Worm (Caenorhabditis elegans) whole organism, L4/young adult: ENCODE data around the gene Y49A3A.3.

Source experiments
- W03F9.2 ChIP-seq: fragments of 150-350 bp; optimal IDR thresholded peaks from 2 replicates; lab custom pipeline; 2014; ENCODE audit warnings: missing biosample characterization, missing genetic modification characterization
- dao-5 ChIP-seq: sonication (generic microtip); optimal IDR thresholded peaks from 2 replicates; lab custom pipeline; 2016; ENCODE audit warnings: missing genotype, missing genetic modification characterization, moderate library complexity, missing compliant biosample characterization
- him-1 ChIP-seq: sonication (generic microtip); optimal IDR thresholded peaks from 2 replicates; lab custom pipeline; 2016; ENCODE audit warnings: missing genotype, missing genetic modification reagents, missing genetic modification characterization, missing compliant biosample characterization

DNA sequence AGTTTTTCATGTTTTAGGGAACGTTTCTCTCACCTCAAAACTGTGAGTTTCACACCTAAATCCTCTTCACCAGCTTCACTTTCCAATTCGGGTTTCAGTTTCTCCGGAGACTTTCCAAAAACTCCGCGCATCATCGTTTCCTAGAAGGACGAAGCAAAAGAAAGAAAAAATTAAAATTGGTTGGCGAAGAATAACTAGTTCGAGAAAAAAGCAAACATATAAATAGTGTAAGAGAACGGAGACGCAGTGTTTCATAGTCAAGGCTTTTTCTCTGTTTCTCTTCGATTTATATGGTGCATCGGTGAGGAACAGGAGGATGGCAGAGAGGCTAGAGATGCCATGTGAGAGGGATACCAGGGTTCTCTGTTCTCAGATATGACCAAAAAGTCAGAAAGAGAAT lies 31.5 kb upstream of the Y49A3A.3 start, which contains the start of gene F47B8.3:
- TF ChIP-seq dao-5 (tag; lab: Kevin White, UChicago) = no peak
- no peak for TF ChIP-seq him-1 (tag; lab: Kevin White, UChicago)
- TF ChIP-seq W03F9.2 (tag; lab: Kevin White, UChicago) = no peak
